Fruit fly (Drosophila melanogaster): ENCODE measurements around the gene CG11630.
A peak's percentile ranks its signal among the peaks of the same experiment; 100 is the strongest.

Gene CG11630

DNA sequence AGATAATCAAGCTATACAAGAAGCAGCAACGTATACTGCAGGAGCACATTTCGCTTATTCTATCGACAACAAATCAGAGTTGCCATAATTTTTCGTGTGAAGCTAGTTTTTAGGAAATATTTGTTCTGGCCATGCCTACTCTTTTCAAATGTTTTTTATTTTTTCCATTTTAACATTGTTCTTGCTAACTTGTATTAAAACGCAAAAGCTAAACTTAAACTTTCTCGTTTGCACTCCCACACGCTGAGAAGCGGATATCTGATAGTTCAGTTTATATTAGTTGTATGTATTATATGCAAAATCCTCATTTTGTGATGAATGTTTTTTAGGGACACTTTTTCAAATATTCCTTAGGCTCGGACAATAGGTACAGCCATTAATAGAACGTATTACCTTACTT lies at the start of gene CG11630:
CG11630 (minus strand) TSS at position 101 of the 400 bp plus-strand sequence.
- TF ChIP-seq Dll (optimal IDR thresholded peaks at IDR 0.05), result no peak
- no peak for TF ChIP-seq pan (optimal IDR thresholded peaks at IDR 0.05)
- TF ChIP-seq EcR (GFP tag; optimal IDR thresholded peaks at IDR 0.05), result no peak
- no peak for TF ChIP-seq usp (GFP tag; optimal IDR thresholded peaks at IDR 0.05)
- no peak for TF ChIP-seq psq (optimal IDR thresholded peaks at IDR 0.05)
- no peak for TF ChIP-seq CG8478 (optimal IDR thresholded peaks at IDR 0.05)

DNA sequence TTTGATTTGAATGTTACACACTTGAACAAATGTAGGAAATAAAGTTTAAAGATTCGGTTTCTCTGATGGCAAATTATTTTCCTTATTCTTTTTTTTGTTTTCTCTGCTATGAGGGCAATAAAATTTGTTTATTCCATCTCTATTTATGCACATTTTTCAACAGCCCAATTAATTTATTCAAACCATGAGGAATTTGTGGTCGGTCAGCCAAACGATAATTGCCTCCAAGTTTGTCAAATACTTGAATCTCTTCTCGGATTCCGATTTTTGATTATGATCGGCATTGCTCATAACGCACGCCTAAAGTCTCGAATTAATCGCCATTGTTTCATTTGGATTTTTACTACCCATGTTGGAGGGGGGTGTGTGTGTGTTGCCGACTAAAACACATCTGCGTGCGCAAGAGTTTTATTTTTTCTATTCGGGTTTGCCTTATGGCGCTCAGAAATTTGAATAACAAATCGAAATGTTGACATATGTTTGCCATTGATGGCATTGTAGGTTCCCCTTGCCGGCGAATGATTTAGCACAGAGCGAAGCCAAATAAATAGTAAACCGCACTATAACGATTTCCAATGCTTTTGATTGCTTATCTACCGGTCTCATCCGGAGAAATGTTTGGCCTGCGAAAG lies 48.5 kb upstream of the CG11630 start:
- TF ChIP-seq usp (GFP tag; optimal IDR thresholded peaks at IDR 0.05) (no peak), psq (optimal IDR thresholded peaks at IDR 0.05) (no peak), Dll (optimal IDR thresholded peaks at IDR 0.05) (no peak)

DNA sequence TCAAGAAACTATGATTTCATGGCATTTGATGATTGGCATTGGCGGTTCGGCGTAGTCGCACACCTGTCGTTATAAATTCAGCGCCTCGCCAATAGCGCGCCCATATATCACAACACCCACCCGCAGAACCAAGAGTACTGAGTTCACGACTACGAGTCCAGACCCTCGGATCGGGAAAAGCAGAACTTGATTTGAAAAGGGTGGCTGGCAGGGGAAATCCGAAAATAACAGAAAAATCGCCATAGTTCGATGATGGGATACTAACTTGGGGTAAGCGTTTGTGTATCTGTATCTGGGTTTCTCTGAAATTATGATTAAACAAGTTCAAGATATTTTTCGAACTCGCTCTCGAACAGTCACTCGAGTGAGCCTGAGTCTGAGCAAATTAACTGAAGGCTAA lies 46.5 kb upstream of the CG11630 start:
- no peak for TF ChIP-seq pan (optimal IDR thresholded peaks at IDR 0.05)
- no peak for TF ChIP-seq CG8478 (optimal IDR thresholded peaks at IDR 0.05)
- no peak for TF ChIP-seq psq (optimal IDR thresholded peaks at IDR 0.05)
- TF ChIP-seq EcR (GFP tag; optimal IDR thresholded peaks at IDR 0.05), result no peak
- TF ChIP-seq Dll (optimal IDR thresholded peaks at IDR 0.05), result no peak
- TF ChIP-seq usp (GFP tag; optimal IDR thresholded peaks at IDR 0.05), result no peak

DNA sequence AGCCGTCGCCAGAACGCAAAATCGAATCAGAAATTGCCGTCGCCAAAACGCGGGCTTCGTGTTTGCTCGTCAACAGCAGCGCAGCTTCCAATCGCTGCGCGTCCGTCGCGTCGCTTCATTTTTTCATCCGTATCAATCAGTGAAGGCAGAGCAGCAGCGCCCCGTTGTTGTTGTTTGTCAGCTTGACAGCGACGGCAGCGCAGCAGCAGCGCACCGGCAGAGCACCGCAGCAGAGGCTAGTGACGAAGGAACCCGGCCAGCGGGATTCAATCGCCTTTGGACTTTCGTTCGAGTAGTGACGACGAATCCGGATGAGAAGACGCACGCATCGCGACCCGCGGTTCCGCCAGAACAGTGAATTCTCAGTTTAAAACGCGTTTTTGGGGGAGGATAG lies 44.9 kb upstream of the CG11630 start:
- no peak for TF ChIP-seq usp (GFP tag; optimal IDR thresholded peaks at IDR 0.05)
- no peak for TF ChIP-seq CG8478 (optimal IDR thresholded peaks at IDR 0.05)
- no peak for TF ChIP-seq psq (optimal IDR thresholded peaks at IDR 0.05)
- no peak for TF ChIP-seq EcR (GFP tag; optimal IDR thresholded peaks at IDR 0.05)
- TF ChIP-seq Dll (optimal IDR thresholded peaks at IDR 0.05), result no peak
- TF ChIP-seq pan (optimal IDR thresholded peaks at IDR 0.05), result no peak

DNA sequence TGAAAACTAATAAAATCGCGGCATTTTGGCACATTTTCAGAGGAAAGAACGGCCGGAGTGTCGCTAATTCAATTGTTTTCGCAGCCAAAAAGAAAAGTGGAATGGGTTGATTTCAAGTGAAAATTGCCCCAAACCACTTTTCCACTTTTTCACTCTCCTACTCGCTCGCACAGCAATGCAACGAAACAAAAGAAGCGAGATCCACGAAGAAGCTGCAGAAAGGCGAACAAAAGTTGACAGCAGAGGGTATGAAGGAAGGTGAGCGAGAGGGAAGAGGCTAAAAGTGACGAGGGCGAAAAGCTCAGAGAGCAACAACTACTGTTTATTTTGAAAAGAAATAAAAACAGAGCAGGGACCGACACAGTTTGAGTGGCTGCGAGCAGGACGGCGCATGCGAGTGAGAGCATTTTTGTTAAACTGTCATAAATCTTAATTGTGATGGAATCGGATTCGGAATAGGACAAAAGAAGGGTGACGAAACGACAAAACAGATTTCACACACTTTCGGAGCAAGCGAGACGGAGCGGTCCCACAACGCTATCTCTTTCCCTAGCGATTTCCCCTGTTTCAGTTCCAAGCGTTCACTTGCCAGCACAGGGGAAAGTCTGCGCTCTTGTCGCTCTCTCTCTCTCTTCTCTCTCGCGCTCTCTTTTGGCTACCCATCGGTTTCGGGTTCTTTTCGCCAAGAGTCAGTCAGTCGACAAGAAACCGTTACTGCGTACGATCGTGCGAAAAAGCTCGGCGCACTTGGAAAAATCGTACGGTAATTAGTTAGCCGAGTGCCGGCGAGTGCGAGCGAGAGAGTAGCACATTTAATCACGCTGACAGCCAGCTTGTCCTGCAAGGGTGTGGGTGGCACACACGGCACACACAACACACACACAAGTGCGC lies 44.3 kb upstream of the CG11630 start, which contains the start of gene tsh:
tsh (plus strand) TSS at position 694 of the 891 bp plus-strand sequence.
- TF ChIP-seq CG8478 (optimal IDR thresholded peaks at IDR 0.05), result peak; percentile 22
- TF ChIP-seq psq (optimal IDR thresholded peaks at IDR 0.05), result no peak
- TF ChIP-seq Dll (optimal IDR thresholded peaks at IDR 0.05), result peak; percentile 90
- TF ChIP-seq EcR (GFP tag; optimal IDR thresholded peaks at IDR 0.05), result no peak

DNA sequence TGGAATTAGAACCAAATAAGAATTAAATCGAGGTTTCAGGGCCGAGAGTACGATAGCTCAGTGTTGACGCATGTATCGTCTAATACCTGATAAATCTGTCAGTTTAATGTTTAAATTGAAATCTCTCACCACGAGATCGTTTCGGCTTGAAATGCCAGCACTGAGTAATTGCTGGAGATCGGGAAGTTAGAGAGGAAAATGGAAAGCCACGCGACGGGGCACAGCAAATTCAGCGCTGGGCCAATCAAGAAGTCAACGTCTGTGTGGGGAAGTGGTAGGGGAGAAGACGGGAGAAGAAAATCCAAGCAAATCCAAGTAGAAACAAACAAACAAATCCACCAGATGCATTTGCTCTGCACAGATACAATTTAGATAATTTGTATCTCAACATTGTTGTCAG lies 35.5 kb upstream of the CG11630 start:
- TF ChIP-seq Dll (optimal IDR thresholded peaks at IDR 0.05) (no peak), EcR (GFP tag; optimal IDR thresholded peaks at IDR 0.05) (no peak), CG8478 (optimal IDR thresholded peaks at IDR 0.05) (no peak), psq (optimal IDR thresholded peaks at IDR 0.05) (no peak), usp (GFP tag; optimal IDR thresholded peaks at IDR 0.05) (no peak), pan (optimal IDR thresholded peaks at IDR 0.05) (no peak)

DNA sequence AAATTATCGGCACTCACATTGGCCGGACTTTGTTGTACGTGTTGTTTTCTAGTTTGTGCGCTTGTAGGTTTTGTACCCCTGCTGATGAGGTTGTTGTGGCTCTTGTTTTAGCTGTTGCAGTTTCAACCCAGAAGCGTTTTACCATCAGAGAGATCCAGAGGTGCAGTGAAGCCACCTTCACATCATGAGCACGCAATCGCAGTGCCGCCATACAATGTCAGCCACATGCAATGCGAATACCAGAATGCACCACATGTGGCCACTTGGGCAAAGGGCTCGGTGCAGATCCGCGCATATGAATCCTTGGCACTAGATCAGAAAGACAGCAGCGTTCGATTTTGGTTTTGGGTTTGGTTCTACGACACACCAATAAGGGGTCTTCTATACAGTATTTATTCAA lies 26.2 kb upstream of the CG11630 start:
- TF ChIP-seq psq (optimal IDR thresholded peaks at IDR 0.05) (no peak), EcR (GFP tag; optimal IDR thresholded peaks at IDR 0.05) (no peak), usp (GFP tag; optimal IDR thresholded peaks at IDR 0.05) (no peak), pan (optimal IDR thresholded peaks at IDR 0.05) (no peak), CG8478 (optimal IDR thresholded peaks at IDR 0.05) (no peak), Dll (optimal IDR thresholded peaks at IDR 0.05) (no peak)

DNA sequence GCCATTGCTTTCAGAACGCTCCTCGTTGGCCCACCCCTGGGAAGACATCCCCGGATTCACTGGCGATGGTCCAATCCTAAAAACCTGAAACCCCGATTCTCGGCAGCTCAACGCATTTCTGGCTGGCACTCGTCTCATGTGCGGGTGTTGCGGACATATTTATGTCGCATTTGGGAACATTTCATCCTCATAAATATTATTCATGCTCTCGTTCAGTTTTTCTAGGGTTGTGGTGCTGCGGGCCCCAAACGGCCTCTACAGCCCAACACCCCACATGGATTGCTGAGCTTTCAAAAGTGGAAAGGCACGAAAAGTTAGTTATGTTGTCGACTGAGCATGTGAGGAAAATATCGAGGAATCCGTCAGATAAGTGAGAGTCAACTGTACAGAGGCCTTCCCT lies 23.0 kb upstream of the CG11630 start:
- no peak for TF ChIP-seq EcR (GFP tag; optimal IDR thresholded peaks at IDR 0.05)
- no peak for TF ChIP-seq CG8478 (optimal IDR thresholded peaks at IDR 0.05)
- no peak for TF ChIP-seq pan (optimal IDR thresholded peaks at IDR 0.05)
- no peak for TF ChIP-seq psq (optimal IDR thresholded peaks at IDR 0.05)
- no peak for TF ChIP-seq Dll (optimal IDR thresholded peaks at IDR 0.05)
- TF ChIP-seq usp (GFP tag; optimal IDR thresholded peaks at IDR 0.05), result no peak

DNA sequence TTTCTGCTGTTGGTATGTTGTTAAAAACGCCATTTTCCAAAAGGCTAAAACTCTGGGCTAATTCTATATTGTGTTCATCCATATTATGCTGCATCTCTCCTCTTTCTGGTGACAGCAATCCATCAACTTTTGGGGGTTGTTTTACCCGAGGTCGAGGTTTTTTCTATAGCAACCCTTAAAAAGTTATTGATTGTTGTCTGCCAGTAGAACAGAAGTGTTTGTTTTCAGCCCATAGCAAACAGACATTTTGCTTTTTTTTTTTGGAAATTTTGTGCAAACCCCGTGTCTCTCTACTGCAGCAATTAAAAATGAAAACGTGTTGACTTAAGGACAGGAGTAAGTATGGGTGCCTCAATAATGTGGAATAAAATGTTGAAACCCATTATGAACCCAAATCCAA lies 22.5 kb upstream of the CG11630 start:
- TF ChIP-seq usp (GFP tag; optimal IDR thresholded peaks at IDR 0.05) (no peak), Dll (optimal IDR thresholded peaks at IDR 0.05) (no peak), CG8478 (optimal IDR thresholded peaks at IDR 0.05) (no peak), psq (optimal IDR thresholded peaks at IDR 0.05) (no peak), EcR (GFP tag; optimal IDR thresholded peaks at IDR 0.05) (no peak), pan (optimal IDR thresholded peaks at IDR 0.05) (no peak)

DNA sequence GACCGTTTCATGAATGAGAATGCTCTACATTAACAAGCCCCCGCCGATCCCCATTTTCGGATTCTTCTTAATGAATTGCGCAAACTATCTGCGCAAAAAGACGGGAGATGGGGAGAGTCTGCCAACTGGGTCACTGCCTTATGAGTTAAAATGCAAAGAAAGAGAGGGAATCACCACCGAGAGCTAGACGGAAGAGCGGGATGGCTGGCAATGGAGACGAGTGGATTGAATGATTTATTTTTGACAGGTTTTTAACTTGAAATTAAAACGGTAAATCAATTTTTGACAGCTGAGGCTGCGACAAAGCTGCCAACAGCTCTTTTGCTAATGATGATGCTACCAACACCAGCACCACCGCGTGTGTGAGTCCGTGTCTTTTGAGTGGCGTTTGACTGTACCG lies 20.2 kb upstream of the CG11630 start:
- TF ChIP-seq CG8478 (optimal IDR thresholded peaks at IDR 0.05) (no peak), usp (GFP tag; optimal IDR thresholded peaks at IDR 0.05) (no peak), EcR (GFP tag; optimal IDR thresholded peaks at IDR 0.05) (no peak)

DNA sequence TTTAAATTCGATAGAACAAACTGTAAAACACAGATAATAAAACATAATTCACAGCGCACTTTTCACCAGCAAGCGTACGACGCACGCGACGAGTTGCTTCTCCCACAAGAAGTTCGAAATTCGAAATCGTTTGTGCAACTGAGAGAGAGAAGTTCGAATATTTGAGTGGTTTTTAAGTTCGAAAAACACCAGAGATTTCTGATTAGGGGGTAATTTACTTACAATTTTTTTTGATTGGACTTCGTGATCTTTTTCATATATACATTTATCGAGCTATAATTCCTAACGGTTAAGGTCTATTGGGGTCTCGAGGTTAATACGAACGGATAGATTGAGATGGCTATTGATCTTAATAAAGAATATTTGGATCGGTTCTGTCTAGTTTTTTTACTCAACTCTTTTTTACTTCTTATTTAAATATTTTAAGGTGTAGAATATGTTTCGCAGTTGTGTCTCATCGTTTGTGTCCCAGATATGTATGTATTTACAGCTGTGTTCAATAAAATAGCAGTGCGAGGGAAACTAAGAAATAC lies 11.5 kb upstream of the CG11630 start, which contains the start of gene CG31612:
CG31612 (minus strand) TSS at position 106 of the 533 bp plus-strand sequence.
- TF ChIP-seq Dll (optimal IDR thresholded peaks at IDR 0.05), result no peak

DNA sequence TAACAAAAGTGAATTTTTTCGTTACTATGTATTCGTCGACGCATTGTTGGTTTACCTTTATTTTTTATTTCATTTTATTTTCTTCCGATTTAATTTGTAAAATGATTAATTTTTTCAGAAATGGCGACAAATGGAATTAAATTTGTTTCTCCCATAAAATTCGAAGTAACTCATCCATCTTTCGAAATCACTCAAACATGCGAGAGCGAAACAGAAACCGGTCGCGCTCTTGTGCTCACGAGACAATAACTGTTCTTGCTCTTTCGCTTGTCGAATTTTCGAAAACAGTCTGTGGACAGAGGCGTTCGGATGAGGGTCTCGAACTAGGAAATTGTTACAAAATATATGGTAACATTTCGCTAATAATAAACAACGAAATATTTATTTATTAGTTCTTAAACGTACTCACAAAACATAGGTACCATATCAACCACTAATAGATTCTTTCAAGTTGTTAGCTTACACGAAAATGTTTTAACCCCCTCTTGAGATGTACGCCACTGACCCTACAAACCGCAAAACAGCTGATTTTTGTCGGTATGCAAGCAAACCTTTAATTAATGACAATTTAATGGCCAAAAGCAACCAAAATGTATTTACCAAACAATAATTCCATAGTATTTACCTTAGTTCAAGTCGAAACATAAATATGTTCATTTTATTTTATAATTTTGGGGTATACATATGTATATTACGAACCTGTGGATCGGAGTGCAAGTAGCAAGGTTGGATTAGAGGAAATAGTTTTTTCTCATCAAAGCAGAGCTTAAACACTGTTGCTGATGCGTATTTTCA lies 10.9 kb upstream of the CG11630 start:
- TF ChIP-seq Dll (optimal IDR thresholded peaks at IDR 0.05), result no peak
- TF ChIP-seq usp (GFP tag; optimal IDR thresholded peaks at IDR 0.05), result no peak
- no peak for TF ChIP-seq psq (optimal IDR thresholded peaks at IDR 0.05)
- TF ChIP-seq pan (optimal IDR thresholded peaks at IDR 0.05), result no peak
- TF ChIP-seq CG8478 (optimal IDR thresholded peaks at IDR 0.05), result no peak
- no peak for TF ChIP-seq EcR (GFP tag; optimal IDR thresholded peaks at IDR 0.05)
